Worm (Caenorhabditis elegans) whole organism, early embryonic: Measurements from ENCODE around the gene F47D12.6.

Experiments
- B0310.2 ChIP-seq: sonication (generic microtip); optimal IDR thresholded peaks from 2 replicates; lab custom pipeline; 2016; ENCODE audit warnings: mild to moderate bottlenecking, missing genetic modification characterization, missing compliant biosample characterization
- F13C5.2 ChIP-seq: sonication (generic microtip); optimal IDR thresholded peaks from 2 replicates; lab custom pipeline; 2017; ENCODE audit warnings: mild to moderate bottlenecking, missing genetic modification characterization, inconsistent platforms, missing compliant biosample characterization
- aly-1 ChIP-seq: sonication (generic microtip); optimal IDR thresholded peaks from 2 replicates; lab custom pipeline; 2016; ENCODE audit warnings: missing genetic modification characterization, missing compliant biosample characterization
- ama-1 ChIP-seq: fragments of 150-350 bp; optimal IDR thresholded peaks from 2 replicates; lab custom pipeline; 2014
- ceh-13 ChIP-seq: fragments of 200-800 bp; sonication (Bioruptor generic); optimal IDR thresholded peaks from 2 replicates; lab custom pipeline; 2018; ENCODE audit warnings: mild to moderate bottlenecking, missing genetic modification characterization, missing compliant biosample characterization
- ceh-36 ChIP-seq: sonication (generic microtip); optimal IDR thresholded peaks from 2 replicates; lab custom pipeline; 2016; ENCODE audit warnings: missing genetic modification characterization, inconsistent platforms, missing compliant biosample characterization
- ets-7 ChIP-seq: sonication (generic microtip); optimal IDR thresholded peaks from 2 replicates; lab custom pipeline; 2016; ENCODE audit warnings: missing genotype, missing genetic modification characterization, missing compliant biosample characterization
- flt-1 ChIP-seq: fragments of 200-800 bp; sonication (Bioruptor generic); IDR thresholded peaks from 2 replicates; pipeline ENCODE4 v1.3.6; 2022; ENCODE audit warnings: missing genetic modification characterization, missing compliant biosample characterization
- hmbx-1 ChIP-seq: sonication (generic microtip); optimal IDR thresholded peaks from 2 replicates; lab custom pipeline; 2016; ENCODE audit warnings: mild to moderate bottlenecking, missing genetic modification characterization, missing compliant biosample characterization
- hmg-4 ChIP-seq: fragments of 200-800 bp; sonication (Bioruptor generic); optimal IDR thresholded peaks from 2 replicates; lab custom pipeline; 2018; ENCODE audit warnings: mild to moderate bottlenecking, missing genetic modification characterization, missing compliant biosample characterization
- hnd-1 ChIP-seq: sonication (generic microtip); optimal IDR thresholded peaks from 2 replicates; lab custom pipeline; 2016; ENCODE audit warnings: missing genetic modification characterization, missing compliant biosample characterization
- pes-1 ChIP-seq: fragments of 200-800 bp; sonication (Bioruptor generic); IDR thresholded peaks from 2 replicates; pipeline ENCODE4 v1.3.6; 2022; ENCODE audit warnings: missing genetic modification reagents, missing genetic modification characterization, missing compliant biosample characterization
- scrt-1 ChIP-seq: fragments of 200-800 bp; sonication (Bioruptor generic); IDR thresholded peaks from 2 replicates; pipeline ENCODE4 v1.3.6; 2022; ENCODE audit warnings: missing genetic modification characterization, missing compliant biosample characterization
- sea-1 ChIP-seq: fragments of 200-800 bp; sonication (Bioruptor generic); conservative IDR thresholded peaks from 2 replicates; pipeline ENCODE4 v1.3.6; 2022; ENCODE audit warnings: missing genetic modification characterization, missing compliant biosample characterization
- tbx-11 ChIP-seq: fragments of 200-800 bp; sonication (Bioruptor generic); IDR thresholded peaks from 2 replicates; pipeline ENCODE4 v1.3.6; 2022; ENCODE audit warnings: missing genetic modification characterization, missing compliant biosample characterization
- tbx-37 ChIP-seq: fragments of 200-800 bp; sonication (Bioruptor generic); conservative IDR thresholded peaks from 2 replicates; pipeline ENCODE4 v1.3.6; 2022; ENCODE audit warnings: missing genetic modification reagents, missing genetic modification characterization, missing compliant biosample characterization
- tra-4 ChIP-seq: sonication (generic microtip); optimal IDR thresholded peaks from 2 replicates; lab custom pipeline; 2017; ENCODE audit warnings: missing genetic modification characterization, missing compliant biosample characterization

Gene F47D12.6

ce11 chrIII:6283024-6283423, 4.1 kb downstream of the F47D12.6 start:
- TF ChIP-seq tbx-37 (GFP tag; lab: Robert Waterston, UW) (no peak), hnd-1 (no peak), ets-7 (no peak), tbx-11 (GFP tag; lab: Robert Waterston, UW) (no peak), ama-1 (no peak), scrt-1 (GFP tag; lab: Robert Waterston, UW) (no peak), flt-1 (GFP tag; lab: Robert Waterston, UW) (no peak), ceh-36 (tag; lab: Kevin White, UChicago) (no peak), hmbx-1 (tag; lab: Kevin White, UChicago) (no peak)

ce11 chrIII:6280070-6280596, 7.0 kb downstream of the F47D12.6 start, which contains the start of gene hmg-1.2:
hmg-1.2 (plus strand) TSS chrIII:6280380.
- peak; percentile 24 for TF ChIP-seq F13C5.2 (tag; lab: Kevin White, UChicago)
- TF ChIP-seq tbx-37 (GFP tag; lab: Robert Waterston, UW), result no peak
- peak; percentile 87 for TF ChIP-seq hmg-4 (GFP tag; lab: Kevin White, UChicago)

DNA sequence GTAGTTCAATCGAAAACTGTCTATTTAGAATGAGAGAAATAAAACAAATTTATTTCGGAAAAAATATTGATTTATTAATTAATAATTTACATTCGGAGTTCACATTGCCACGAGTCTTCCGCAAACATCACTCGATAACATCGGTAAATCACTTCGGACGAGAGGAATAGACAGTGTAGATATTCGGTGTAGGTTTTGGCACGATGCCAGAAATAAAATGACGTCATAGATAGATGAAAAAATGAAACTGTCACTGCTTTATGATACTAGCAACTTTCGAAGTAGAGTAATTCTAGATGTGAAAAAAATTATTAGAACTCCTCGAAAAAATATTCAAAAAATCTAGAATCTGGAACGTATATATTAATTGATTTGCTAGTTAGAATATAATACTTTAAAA, 7.6 kb downstream of the F47D12.6 start:
- no peak for TF ChIP-seq B0310.2 (tag; lab: Kevin White, UChicago)
- no peak for TF ChIP-seq tbx-11 (GFP tag; lab: Robert Waterston, UW)
- no peak for TF ChIP-seq scrt-1 (GFP tag; lab: Robert Waterston, UW)
- no peak for TF ChIP-seq tra-4 (tag; lab: Kevin White, UChicago)
- TF ChIP-seq aly-1 (tag; lab: Kevin White, UChicago), result no peak
- no peak for TF ChIP-seq ets-7
- TF ChIP-seq ceh-36 (tag; lab: Kevin White, UChicago), result no peak
- no peak for TF ChIP-seq tbx-37 (GFP tag; lab: Robert Waterston, UW)
- TF ChIP-seq hmbx-1 (tag; lab: Kevin White, UChicago), result no peak
- TF ChIP-seq hmg-4 (GFP tag; lab: Kevin White, UChicago), result no peak
- TF ChIP-seq ceh-13 (GFP tag; lab: Kevin White, UChicago), result no peak
- TF ChIP-seq sea-1, result no peak
- TF ChIP-seq hnd-1, result no peak
- no peak for TF ChIP-seq flt-1 (GFP tag; lab: Robert Waterston, UW)
- no peak for TF ChIP-seq pes-1
- TF ChIP-seq F13C5.2 (tag; lab: Kevin White, UChicago), result no peak
- TF ChIP-seq ama-1, result no peak

DNA sequence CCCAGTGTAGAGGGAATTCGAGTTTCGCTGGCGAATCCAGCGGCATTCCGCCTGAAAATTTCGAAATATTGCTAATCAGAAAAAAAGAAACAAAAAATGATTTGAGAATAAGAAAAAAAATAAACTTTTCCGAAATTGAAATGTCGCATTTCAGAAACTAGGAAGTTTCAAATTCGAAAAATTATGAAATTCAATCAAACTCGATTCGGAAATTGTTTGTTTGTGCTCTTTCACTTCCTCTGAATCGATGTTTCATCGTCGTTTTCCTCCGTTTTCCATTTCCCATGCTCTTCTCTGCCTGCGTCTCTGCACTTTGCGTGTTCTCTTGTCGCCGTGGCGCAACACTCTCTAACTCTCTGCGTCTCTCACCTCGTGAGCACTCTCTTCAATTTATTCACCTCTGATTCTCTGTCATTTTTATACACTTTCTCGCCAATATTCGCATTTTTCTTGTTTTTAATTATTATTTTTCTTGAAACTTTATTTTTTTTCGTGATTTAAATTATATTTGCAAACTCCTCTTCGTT, 8.7 kb downstream of the F47D12.6 start, which contains the start of gene C18F10.7:
C18F10.7 (minus strand) TSS at position 51 of the 527 bp plus-strand sequence.
- TF ChIP-seq F13C5.2 (tag; lab: Kevin White, UChicago), result no peak
- no peak for TF ChIP-seq B0310.2 (tag; lab: Kevin White, UChicago)

DNA sequence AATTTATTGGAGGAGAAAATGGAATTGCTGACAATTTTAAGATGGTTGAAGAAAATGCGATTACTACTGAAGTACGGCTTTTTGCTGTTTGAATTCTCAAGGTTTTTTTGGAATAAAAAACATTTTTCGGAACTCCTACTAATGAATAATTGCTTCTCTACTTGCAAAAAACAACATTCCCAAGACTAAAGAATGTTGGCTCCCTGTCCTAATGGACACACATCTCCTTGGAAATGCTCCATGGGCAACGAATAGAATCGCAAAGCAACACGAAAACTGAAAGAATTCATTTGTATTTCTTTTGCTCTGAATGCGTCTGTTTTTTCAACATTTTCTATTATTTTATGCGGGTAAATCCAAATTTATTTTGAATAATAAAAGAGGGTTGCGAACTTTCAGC, 14.2 kb downstream of the F47D12.6 start, which contains the start of gene C18F10.2:
C18F10.2 (plus strand) TSS at position 301 of the 400 bp plus-strand sequence.
- TF ChIP-seq aly-1 (tag; lab: Kevin White, UChicago) (no peak), hnd-1 (no peak), tbx-11 (GFP tag; lab: Robert Waterston, UW) (no peak), hmbx-1 (tag; lab: Kevin White, UChicago) (no peak), flt-1 (GFP tag; lab: Robert Waterston, UW) (no peak), ceh-13 (GFP tag; lab: Kevin White, UChicago) (no peak), sea-1 (no peak), pes-1 (no peak), hmg-4 (GFP tag; lab: Kevin White, UChicago) (no peak), ets-7 (no peak), ceh-36 (tag; lab: Kevin White, UChicago) (no peak)

DNA sequence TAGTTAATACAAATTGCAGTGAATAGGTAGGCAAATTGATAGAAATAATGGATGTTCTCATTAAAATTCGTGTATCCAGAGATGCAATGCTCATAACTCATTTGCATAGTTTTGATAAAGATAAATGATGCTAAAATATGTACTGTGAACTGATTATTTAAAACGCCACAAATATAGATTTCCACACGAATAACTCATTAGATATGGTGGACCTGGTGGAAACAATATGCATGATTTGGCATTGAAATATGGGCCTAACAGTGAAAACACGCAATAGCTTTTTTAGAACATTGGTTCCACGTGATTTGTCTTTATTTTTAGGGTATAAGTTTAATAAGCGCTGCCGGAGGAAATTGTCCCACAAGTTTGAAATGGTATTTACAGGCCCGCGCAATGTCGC, 16.8 kb downstream of the F47D12.6 start, which contains the start of gene srg-3:
srg-3 (minus strand) TSS at position 101 of the 400 bp plus-strand sequence.
- TF ChIP-seq tra-4 (tag; lab: Kevin White, UChicago) (no peak), tbx-11 (GFP tag; lab: Robert Waterston, UW) (no peak), F13C5.2 (tag; lab: Kevin White, UChicago) (no peak), hmbx-1 (tag; lab: Kevin White, UChicago) (no peak), ceh-13 (GFP tag; lab: Kevin White, UChicago) (no peak), sea-1 (no peak), aly-1 (tag; lab: Kevin White, UChicago) (no peak), pes-1 (no peak), flt-1 (GFP tag; lab: Robert Waterston, UW) (no peak), B0310.2 (tag; lab: Kevin White, UChicago) (no peak), scrt-1 (GFP tag; lab: Robert Waterston, UW) (no peak), tbx-37 (GFP tag; lab: Robert Waterston, UW) (no peak), ama-1 (no peak), hmg-4 (GFP tag; lab: Kevin White, UChicago) (no peak), hnd-1 (no peak), ceh-36 (tag; lab: Kevin White, UChicago) (no peak), ets-7 (no peak)

DNA sequence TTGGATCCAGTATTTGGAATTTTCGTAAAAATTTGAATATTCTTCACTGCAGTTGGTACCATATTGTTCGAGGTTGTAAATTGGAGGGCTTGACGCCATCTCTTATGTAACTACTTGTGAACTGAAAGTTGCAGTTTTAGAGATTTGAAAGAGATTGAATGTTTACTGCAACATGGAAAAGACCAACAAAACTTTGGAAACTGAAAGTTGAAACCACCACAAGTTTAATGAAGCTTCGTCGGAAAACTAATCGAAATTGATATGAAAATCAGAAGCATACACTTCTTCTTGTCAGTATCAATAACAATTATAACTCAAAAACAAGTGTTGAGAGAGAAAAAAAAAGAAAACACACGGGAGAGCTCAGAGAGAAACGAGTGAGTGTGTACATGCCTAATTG, 19.0 kb downstream of the F47D12.6 start, which contains the start of gene srg-7:
srg-7 (minus strand) TSS at position 101 of the 400 bp plus-strand sequence.
- TF ChIP-seq hmg-4 (GFP tag; lab: Kevin White, UChicago), result no peak
- no peak for TF ChIP-seq sea-1
- no peak for TF ChIP-seq scrt-1 (GFP tag; lab: Robert Waterston, UW)
- no peak for TF ChIP-seq tbx-37 (GFP tag; lab: Robert Waterston, UW)
- no peak for TF ChIP-seq F13C5.2 (tag; lab: Kevin White, UChicago)
- no peak for TF ChIP-seq ceh-13 (GFP tag; lab: Kevin White, UChicago)
- TF ChIP-seq hmbx-1 (tag; lab: Kevin White, UChicago), result no peak
- TF ChIP-seq ets-7, result no peak
- no peak for TF ChIP-seq aly-1 (tag; lab: Kevin White, UChicago)
- no peak for TF ChIP-seq flt-1 (GFP tag; lab: Robert Waterston, UW)
- no peak for TF ChIP-seq pes-1
- TF ChIP-seq tbx-11 (GFP tag; lab: Robert Waterston, UW), result no peak
- TF ChIP-seq ama-1, result no peak
- TF ChIP-seq tra-4 (tag; lab: Kevin White, UChicago), result no peak
- no peak for TF ChIP-seq B0310.2 (tag; lab: Kevin White, UChicago)
- no peak for TF ChIP-seq ceh-36 (tag; lab: Kevin White, UChicago)
